Fruit fly (Drosophila melanogaster): Measurements from ENCODE around the gene CG8765.
A peak's percentile ranks its signal among the peaks of the same experiment; 100 is the strongest.

CG8765 gene

dm6 chr3L:19653470-19653869 lies 33.7 kb downstream of the CG8765 start:
- no peak for TF ChIP-seq usp (GFP tag; optimal IDR thresholded peaks at IDR 0.05)
- no peak for TF ChIP-seq pan (optimal IDR thresholded peaks at IDR 0.05)

dm6 chr3L:19650588-19650987 lies 36.6 kb downstream of the CG8765 start:
- no peak for TF ChIP-seq Dll (optimal IDR thresholded peaks at IDR 0.05)
- no peak for TF ChIP-seq pan (optimal IDR thresholded peaks at IDR 0.05)
- no peak for TF ChIP-seq CG8478 (optimal IDR thresholded peaks at IDR 0.05)
- TF ChIP-seq EcR (GFP tag; optimal IDR thresholded peaks at IDR 0.05), result no peak
- TF ChIP-seq psq (optimal IDR thresholded peaks at IDR 0.05), result no peak
- no peak for TF ChIP-seq usp (GFP tag; optimal IDR thresholded peaks at IDR 0.05)

DNA sequence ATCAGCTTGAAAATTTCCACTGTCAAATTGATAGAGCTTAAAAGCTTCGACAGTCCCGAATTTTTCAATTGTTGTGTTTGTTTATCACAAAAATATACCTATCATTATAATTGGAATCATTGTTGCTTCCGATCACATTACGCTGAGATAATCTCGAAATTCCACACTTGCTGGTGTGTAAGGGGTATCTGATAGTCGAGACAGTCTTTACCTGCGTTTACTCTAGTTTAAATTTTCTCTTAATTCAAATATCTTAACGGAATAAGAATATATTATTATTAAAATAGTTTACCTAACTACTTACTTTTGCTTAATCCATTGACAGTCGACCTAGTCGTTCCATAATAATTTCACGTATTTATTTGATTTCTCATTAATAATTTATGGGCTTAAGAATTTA lies 37.0 kb downstream of the CG8765 start:
- TF ChIP-seq pan (optimal IDR thresholded peaks at IDR 0.05), result peak; percentile 68
- TF ChIP-seq CG8478 (optimal IDR thresholded peaks at IDR 0.05), result no peak

dm6 chr3L:19649374-19649948 lies 37.7 kb downstream of the CG8765 start, which contains the start of gene Oat:
Oat (minus strand) TSS chr3L:19649851.
- TF ChIP-seq CG8478 (optimal IDR thresholded peaks at IDR 0.05) (no peak), pan (optimal IDR thresholded peaks at IDR 0.05) (no peak), psq (optimal IDR thresholded peaks at IDR 0.05) (no peak), usp (GFP tag; optimal IDR thresholded peaks at IDR 0.05) (no peak), Dll (optimal IDR thresholded peaks at IDR 0.05) (no peak), EcR (GFP tag; optimal IDR thresholded peaks at IDR 0.05) (no peak)

- TF ChIP-seq CG8478 (optimal IDR thresholded peaks at IDR 0.05), result no peak
- no peak for TF ChIP-seq EcR (GFP tag; optimal IDR thresholded peaks at IDR 0.05)
- no peak for TF ChIP-seq Dll (optimal IDR thresholded peaks at IDR 0.05)
- no peak for TF ChIP-seq pan (optimal IDR thresholded peaks at IDR 0.05)
- no peak for TF ChIP-seq psq (optimal IDR thresholded peaks at IDR 0.05)
- TF ChIP-seq usp (GFP tag; optimal IDR thresholded peaks at IDR 0.05), result no peak
These were observed 38.5 kb downstream of the CG8765 start for dm6 chr3L:19648648-19649047.

DNA sequence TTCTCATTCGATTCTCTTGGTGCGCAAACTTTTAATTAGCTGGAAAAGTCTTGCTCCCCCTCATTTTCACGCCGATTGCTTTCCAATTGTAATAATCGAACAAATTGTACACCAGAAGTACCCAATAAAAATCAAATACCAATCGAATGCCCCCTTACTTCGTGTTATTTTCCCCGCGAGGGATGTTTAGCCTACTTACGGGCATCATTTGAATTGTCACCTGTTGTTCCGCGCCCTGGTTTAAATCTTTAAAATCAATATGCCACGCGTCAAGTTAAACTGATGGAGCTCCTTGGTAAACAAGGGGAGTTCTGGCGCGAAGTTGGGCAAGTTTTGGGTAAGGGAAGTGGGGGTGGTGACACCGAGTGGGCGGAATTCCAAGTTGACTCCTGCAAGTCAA lies 40.9 kb downstream of the CG8765 start:
- TF ChIP-seq usp (GFP tag; optimal IDR thresholded peaks at IDR 0.05) (no peak), Dll (optimal IDR thresholded peaks at IDR 0.05) (no peak), CG8478 (optimal IDR thresholded peaks at IDR 0.05) (no peak), EcR (GFP tag; optimal IDR thresholded peaks at IDR 0.05) (no peak), pan (optimal IDR thresholded peaks at IDR 0.05) (no peak), psq (optimal IDR thresholded peaks at IDR 0.05) (no peak)

dm6 chr3L:19642448-19643020 lies 44.6 kb downstream of the CG8765 start, which contains the start of gene Rnf146:
Rnf146 (minus strand) TSS chr3L:19642816.
- TF ChIP-seq pan (optimal IDR thresholded peaks at IDR 0.05), result no peak
- no peak for TF ChIP-seq Dll (optimal IDR thresholded peaks at IDR 0.05)
- no peak for TF ChIP-seq EcR (GFP tag; optimal IDR thresholded peaks at IDR 0.05)
- no peak for TF ChIP-seq CG8478 (optimal IDR thresholded peaks at IDR 0.05)
- no peak for TF ChIP-seq psq (optimal IDR thresholded peaks at IDR 0.05)

- no peak for TF ChIP-seq psq (optimal IDR thresholded peaks at IDR 0.05)
- no peak for TF ChIP-seq usp (GFP tag; optimal IDR thresholded peaks at IDR 0.05)
These were observed 50.2 kb downstream of the CG8765 start for dm6 chr3L:19636821-19637460.

DNA sequence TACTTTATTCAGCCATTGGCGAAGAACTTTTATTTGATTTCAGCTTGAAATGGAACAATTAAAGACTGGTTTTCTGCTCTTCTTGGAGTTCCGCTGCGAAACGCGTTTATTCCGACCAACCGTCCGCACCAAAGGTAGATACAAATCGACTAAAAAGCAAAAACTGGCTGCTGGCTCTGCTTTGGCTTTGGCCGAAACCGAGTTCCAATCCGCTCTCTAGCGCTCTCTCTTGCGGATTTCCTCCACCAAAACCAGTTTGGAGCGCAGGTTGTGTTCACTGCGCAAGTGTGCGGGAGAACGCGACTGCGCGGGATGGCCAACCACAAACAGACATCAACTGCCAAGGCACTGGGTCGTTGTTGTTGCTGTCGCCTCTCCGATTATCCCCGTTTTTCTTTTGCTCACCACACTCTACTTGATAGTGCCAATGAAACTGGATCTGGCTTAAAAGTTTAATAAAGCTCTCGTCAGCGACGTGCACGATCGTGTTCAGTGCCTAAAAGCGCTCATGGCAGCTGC lies 51.6 kb downstream of the CG8765 start, which contains the start of gene wnd:
wnd (minus strand) TSS at position 306 of the 519 bp plus-strand sequence.
- TF ChIP-seq CG8478 (optimal IDR thresholded peaks at IDR 0.05), result no peak
- TF ChIP-seq psq (optimal IDR thresholded peaks at IDR 0.05), result no peak
- no peak for TF ChIP-seq pan (optimal IDR thresholded peaks at IDR 0.05)
- TF ChIP-seq Dll (optimal IDR thresholded peaks at IDR 0.05), result no peak
- TF ChIP-seq EcR (GFP tag; optimal IDR thresholded peaks at IDR 0.05), result no peak
- no peak for TF ChIP-seq usp (GFP tag; optimal IDR thresholded peaks at IDR 0.05)

DNA sequence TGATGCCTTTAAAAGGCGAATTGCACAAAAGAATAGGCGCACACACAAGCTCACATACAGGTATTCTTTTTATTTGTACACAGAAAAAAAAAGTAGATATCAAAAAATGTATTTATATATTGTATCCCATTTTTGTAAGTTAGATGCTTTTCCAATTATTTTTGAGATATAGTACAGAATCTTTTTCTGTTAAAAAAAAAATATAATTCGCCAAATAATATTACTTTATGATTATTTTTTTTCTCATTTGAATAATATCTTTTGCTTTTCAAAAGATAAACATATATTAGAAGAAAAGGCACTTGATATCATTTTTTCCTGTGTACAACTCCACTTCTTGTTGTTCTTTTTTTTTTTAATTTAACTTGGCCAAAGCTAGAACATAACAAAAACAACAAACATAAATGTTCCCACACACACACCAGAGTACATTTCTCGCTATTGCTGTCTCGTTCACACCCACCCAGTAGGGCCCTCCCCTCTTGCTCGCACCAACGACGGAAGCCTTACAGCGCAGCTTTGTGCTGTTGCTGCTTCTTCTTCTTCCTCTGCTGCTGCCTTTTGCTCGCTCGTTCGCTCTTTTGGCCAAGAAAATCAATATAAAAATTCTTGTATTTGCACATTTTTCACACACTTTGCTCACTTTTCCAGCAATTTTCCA lies 52.2 kb downstream of the CG8765 start:
- no peak for TF ChIP-seq usp (GFP tag; optimal IDR thresholded peaks at IDR 0.05)
- no peak for TF ChIP-seq pan (optimal IDR thresholded peaks at IDR 0.05)
- no peak for TF ChIP-seq psq (optimal IDR thresholded peaks at IDR 0.05)
- TF ChIP-seq EcR (GFP tag; optimal IDR thresholded peaks at IDR 0.05), result no peak
- no peak for TF ChIP-seq CG8478 (optimal IDR thresholded peaks at IDR 0.05)
- TF ChIP-seq Dll (optimal IDR thresholded peaks at IDR 0.05), result no peak
